Worm (Caenorhabditis elegans): ENCODE measurements around the gene cki-1.

cki-1 gene

DNA sequence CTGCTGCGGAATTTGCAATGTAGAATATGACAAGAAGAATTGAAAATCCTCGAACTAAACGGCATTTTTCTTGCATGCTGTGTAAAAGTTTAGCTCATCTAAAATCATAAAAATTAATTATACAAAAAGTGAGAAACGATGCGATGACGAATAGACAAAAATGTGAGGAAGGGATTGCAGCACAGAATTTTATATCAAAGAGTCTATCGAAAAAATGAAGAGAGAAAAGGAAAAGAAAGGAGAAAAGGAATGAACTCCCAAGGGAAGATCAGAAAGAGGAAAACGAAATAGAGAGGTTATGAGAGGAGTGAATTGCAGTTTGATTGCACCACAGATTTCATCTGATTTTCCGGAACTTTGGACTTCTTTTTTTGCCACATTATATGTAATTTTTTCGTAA, 16.8 kb upstream of the cki-1 start, which contains the start of gene glr-4:
Gene glr-4, minus strand, starts transcription at position 101 of the 400 bp plus-strand sequence.
- TF ChIP-seq nhr-77 (tag; optimal IDR thresholded peaks at IDR 0.05) (no peak), elt-1 (tag; optimal IDR thresholded peaks at IDR 0.05) (peak; percentile 32)

DNA sequence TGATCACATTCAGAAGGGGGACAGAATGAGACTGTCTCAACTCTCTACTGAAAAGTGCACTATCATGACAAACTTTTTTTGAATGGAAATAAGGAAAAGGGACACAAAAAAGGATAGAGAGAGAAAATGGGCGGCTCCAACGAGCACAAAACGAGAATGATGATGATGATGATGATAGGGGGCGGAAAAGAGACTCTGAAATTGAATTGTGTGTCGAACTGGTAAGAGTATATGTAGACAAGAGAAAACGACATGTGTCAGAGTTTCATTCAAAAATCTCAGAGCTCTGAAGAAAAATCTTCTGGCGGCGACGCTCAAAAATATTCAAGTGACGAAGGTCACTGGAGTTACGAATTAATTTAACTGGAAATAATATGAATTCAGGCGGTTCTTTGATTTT, 15.7 kb upstream of the cki-1 start:
- no peak for TF ChIP-seq mml-1 (tag; optimal IDR thresholded peaks at IDR 0.05)
- TF ChIP-seq fkh-10 (GFP tag; optimal IDR thresholded peaks at IDR 0.05) = peak; percentile 43

ce11 chrII:7801255-7801654, 9.8 kb upstream of the cki-1 start:
- peak; percentile 60 for TF ChIP-seq elt-2 (tag; optimal IDR thresholded peaks at IDR 0.05)
- TF ChIP-seq pha-4 (tag; optimal IDR thresholded peaks at IDR 0.05) = peak; percentile 26
- TF ChIP-seq ceh-16 (tag; optimal IDR thresholded peaks at IDR 0.05) = no peak
- TF ChIP-seq pqm-1 (tag; optimal IDR thresholded peaks at IDR 0.05) = peak; percentile 20

DNA sequence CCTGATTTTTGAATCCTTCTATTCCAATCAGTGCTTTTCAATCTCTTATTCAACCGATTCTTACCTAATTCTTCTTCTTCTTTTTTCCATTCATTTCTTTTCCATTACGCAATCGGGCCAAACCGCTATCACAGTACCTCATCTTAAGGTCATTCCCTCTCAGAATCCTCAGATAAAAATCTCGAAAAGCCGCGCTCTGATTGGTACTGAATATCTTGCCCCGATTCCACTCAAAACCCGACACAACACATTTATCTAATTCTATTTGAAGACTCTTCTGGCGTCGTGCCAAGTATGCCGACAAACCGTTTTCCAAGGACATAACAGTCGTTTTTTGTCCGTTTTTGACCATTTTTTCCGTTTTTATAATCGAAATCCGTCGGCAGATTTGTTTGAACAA, 9.1 kb upstream of the cki-1 start:
- TF ChIP-seq lin-15B (tag; optimal IDR thresholded peaks at IDR 0.05) (no peak), daf-12 (tag; optimal IDR thresholded peaks at IDR 0.05) (no peak), hmg-11 (tag; optimal IDR thresholded peaks at IDR 0.05) (no peak), nhr-76 (tag; optimal IDR thresholded peaks at IDR 0.05) (no peak), nhr-25 (tag; optimal IDR thresholded peaks at IDR 0.05) (peak; percentile 77), nhr-23 (tag; optimal IDR thresholded peaks at IDR 0.05) (peak; percentile 70), elt-1 (tag; optimal IDR thresholded peaks at IDR 0.05) (peak; percentile 96), R02D3.7 (tag; optimal IDR thresholded peaks at IDR 0.05) (no peak), unc-62 (GFP tag; optimal IDR thresholded peaks at IDR 0.05) (no peak), mdl-1 (tag; optimal IDR thresholded peaks at IDR 0.05) (no peak), ceh-16 (tag; optimal IDR thresholded peaks at IDR 0.05) (peak; percentile 50)

- peak; percentile 59 for TF ChIP-seq elt-1 (tag; optimal IDR thresholded peaks at IDR 0.05)
- no peak for TF ChIP-seq ceh-9 (tag; optimal IDR thresholded peaks at IDR 0.05)
- TF ChIP-seq fkh-10 (GFP tag; optimal IDR thresholded peaks at IDR 0.05) = no peak
- peak; percentile 18 for TF ChIP-seq nhr-23 (tag; optimal IDR thresholded peaks at IDR 0.05)
- TF ChIP-seq nhr-237 (tag; optimal IDR thresholded peaks at IDR 0.05) = no peak
Measured at ce11 chrII:7803174-7803573, 7.9 kb upstream of the cki-1 start.

ce11 chrII:7806054-7806453, 5.0 kb upstream of the cki-1 start:
- no peak for TF ChIP-seq pha-4 (tag; optimal IDR thresholded peaks at IDR 0.05)
- no peak for TF ChIP-seq mml-1 (tag; optimal IDR thresholded peaks at IDR 0.05)
- no peak for TF ChIP-seq ceh-28 (tag; optimal IDR thresholded peaks at IDR 0.05)
- no peak for TF ChIP-seq daf-12 (tag; optimal IDR thresholded peaks at IDR 0.05)
- TF ChIP-seq nfya-1 (tag; optimal IDR thresholded peaks at IDR 0.05; ENCODE audit: insufficient read depth) = no peak
- TF ChIP-seq eor-1 (tag; optimal IDR thresholded peaks at IDR 0.05) = no peak
- TF ChIP-seq ztf-11 (tag; optimal IDR thresholded peaks at IDR 0.05) = no peak
- TF ChIP-seq nhr-67 (tag; optimal IDR thresholded peaks at IDR 0.05) = no peak

DNA sequence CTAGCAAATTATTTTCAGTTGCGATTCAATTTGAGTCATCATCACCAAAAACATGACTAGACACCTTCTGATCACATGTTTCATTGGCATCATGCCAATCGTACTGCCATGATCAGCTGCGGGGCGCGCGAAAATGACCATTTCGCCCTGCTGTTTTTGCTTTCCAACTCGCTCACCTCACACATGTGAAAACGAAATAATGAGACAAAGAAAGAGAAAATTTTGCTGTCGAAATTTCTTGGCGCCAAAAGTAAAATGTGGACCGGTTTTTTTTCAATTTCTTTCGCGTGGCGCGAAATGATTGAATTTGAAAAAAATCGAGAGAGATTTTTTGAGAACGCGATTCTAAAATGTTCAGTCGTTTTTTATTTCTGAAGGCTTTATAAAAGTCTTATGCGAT, 4.2 kb upstream of the cki-1 start:
- TF ChIP-seq egl-5 (tag; optimal IDR thresholded peaks at IDR 0.05) (no peak), lin-39 (tag; optimal IDR thresholded peaks at IDR 0.05) (peak; percentile 25), nhr-25 (tag; optimal IDR thresholded peaks at IDR 0.05) (peak; percentile 82), skn-1 (tag; optimal IDR thresholded peaks at IDR 0.05) (no peak)

ce11 chrII:7808153-7808552, 2.9 kb upstream of the cki-1 start:
- TF ChIP-seq nhr-43 (tag; optimal IDR thresholded peaks at IDR 0.05; ENCODE audit: poor library complexity, severe bottlenecking) = peak; percentile 39
- no peak for TF ChIP-seq fkh-10 (GFP tag; optimal IDR thresholded peaks at IDR 0.05)
- peak; percentile 64 for TF ChIP-seq nhr-25 (tag; optimal IDR thresholded peaks at IDR 0.05)
- no peak for TF ChIP-seq snpc-4 (tag; optimal IDR thresholded peaks at IDR 0.05)
- peak; percentile 87 for TF ChIP-seq elt-1 (tag; optimal IDR thresholded peaks at IDR 0.05)

Data from whole organism, L3 larva.